Fruit fly (Drosophila melanogaster) whole organism, adult: ENCODE results near the gene Lectin-galC1.

Experiments used
- CG33017 ChIP-seq: fragments of 200-800 bp; sonication (Bioruptor generic); optimal IDR thresholded peaks from 2 replicates; lab custom pipeline; 2018; ENCODE audit warnings: missing biosample characterization, mild to moderate bottlenecking, missing genetic modification characterization, moderate library complexity
- CG5204 ChIP-seq: fragments of 200-800 bp; sonication (Bioruptor generic); optimal IDR thresholded peaks from 2 replicates; lab custom pipeline; 2016; ENCODE audit warnings: missing biosample characterization, missing genetic modification characterization
- CG7045 ChIP-seq: fragments of 200-800 bp; sonication (Bioruptor generic); optimal IDR thresholded peaks from 2 replicates; lab custom pipeline; 2017; ENCODE audit warnings: missing biosample characterization, mild to moderate bottlenecking, missing genetic modification characterization
- bab1 ChIP-seq: fragments of 200-800 bp; sonication (Bioruptor generic); optimal IDR thresholded peaks from 3 replicates; lab custom pipeline; 2019; ENCODE audit warnings: missing biosample characterization, mild to moderate bottlenecking, missing genetic modification characterization, moderate library complexity
- cic ChIP-seq: fragments of 200-800 bp; sonication (Bioruptor generic); optimal IDR thresholded peaks from 2 replicates; lab custom pipeline; 2017; ENCODE audit warnings: missing biosample characterization, mild to moderate bottlenecking, missing genetic modification characterization, moderate library complexity
- pad ChIP-seq: fragments of 200-800 bp; sonication (Bioruptor generic); optimal IDR thresholded peaks from 3 replicates; lab custom pipeline; 2017; ENCODE audit warnings: missing biosample characterization, missing genetic modification characterization, mild to moderate bottlenecking, moderate library complexity, missing genetic modification reagents
- tj ChIP-seq: fragments of 200-800 bp; sonication (Bioruptor generic); optimal IDR thresholded peaks from 3 replicates; lab custom pipeline; 2017; ENCODE audit warnings: missing biosample characterization, mild to moderate bottlenecking, missing genetic modification characterization, moderate library complexity

DNA sequence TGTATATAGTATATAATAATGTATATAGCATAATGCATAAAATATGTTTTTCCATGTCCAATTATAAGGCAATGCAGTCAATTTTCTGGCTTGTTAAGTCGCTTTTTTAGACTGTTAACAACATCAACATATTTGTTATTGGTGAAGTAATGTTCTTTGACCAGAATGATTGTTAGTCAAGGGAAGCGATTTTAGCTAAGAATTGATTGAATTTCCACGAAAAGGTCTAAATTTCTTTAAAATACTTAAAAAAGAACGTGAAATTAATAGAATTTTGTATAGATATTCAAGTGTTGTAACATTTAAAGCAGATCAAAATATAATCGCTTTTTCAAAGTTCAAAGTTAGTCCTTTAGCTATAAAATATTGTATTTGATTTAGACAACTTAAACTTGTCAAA lies 46.2 kb downstream of the Lectin-galC1 start:
- no peak for TF ChIP-seq CG33017 (tag; lab: Kevin White, UChicago)
- TF ChIP-seq pad (GFP tag; lab: Kevin White, UChicago): no peak
- no peak for TF ChIP-seq cic (GFP tag; lab: Kevin White, UChicago)
- peak; percentile 25 for TF ChIP-seq CG5204 (GFP tag; lab: Kevin White, UChicago)
- TF ChIP-seq tj: no peak
- no peak for TF ChIP-seq bab1 (GFP tag; lab: Kevin White, UChicago)
- TF ChIP-seq CG7045 (GFP tag; lab: Kevin White, UChicago): no peak
